Worm (Caenorhabditis elegans) whole organism, L1 larva: ENCODE results near the gene madf-3.

Experiments used
- alr-1 ChIP-seq: fragments of 200-800 bp; sonication (Bioruptor generic); optimal IDR thresholded peaks from 2 replicates; lab custom pipeline; 2018; ENCODE audit warnings: borderline replicate concordance, mild to moderate bottlenecking, missing genetic modification characterization, missing compliant biosample characterization
- aly-2 ChIP-seq: fragments of 150-350 bp; optimal IDR thresholded peaks from 2 replicates; lab custom pipeline; 2014; ENCODE audit warnings: missing biosample characterization, missing genetic modification characterization
- efl-1 ChIP-seq, 4 experiments: fragments of 150-350 bp; optimal IDR thresholded peaks in 3 of 4; peaks in 1 of 4; 1 replicate in 1 of 4; 2 replicates in 3 of 4; lab custom pipeline; 2014; ENCODE audit warnings: missing biosample characterization in 2 of 4, missing genetic modification characterization in 2 of 4, missing genetic modification reagents in 2 of 4
- fkh-4 ChIP-seq: sonication (generic microtip); optimal IDR thresholded peaks from 2 replicates; lab custom pipeline; 2016; ENCODE audit warnings: missing compliant biosample characterization, missing genetic modification characterization, borderline replicate concordance
- hlh-4 ChIP-seq: sonication (generic microtip); optimal IDR thresholded peaks from 2 replicates; lab custom pipeline; 2016; ENCODE audit warnings: mild to moderate bottlenecking, missing genetic modification characterization, missing compliant biosample characterization
- lsy-2 ChIP-seq, 2 experiments: fragments of 150-350 bp; optimal IDR thresholded peaks; 2 replicates each; lab custom pipeline; 2014; ENCODE audit warnings: missing biosample characterization in 2 of 2, missing genetic modification characterization in 2 of 2
- nhr-90 ChIP-seq: sonication (generic microtip); optimal IDR thresholded peaks from 2 replicates; lab custom pipeline; 2016; ENCODE audit warnings: mild to moderate bottlenecking, missing genetic modification characterization, missing compliant biosample characterization; ENCODE audit not compliant: poor library complexity
- pag-3 ChIP-seq: sonication (generic microtip); optimal IDR thresholded peaks from 2 replicates; lab custom pipeline; 2017; ENCODE audit warnings: missing genetic modification characterization, mild to moderate bottlenecking, missing compliant biosample characterization, antibody characterized with exemption, borderline replicate concordance; ENCODE audit not compliant: insufficient read depth
- skn-1 ChIP-seq: fragments of 150-350 bp; optimal IDR thresholded peaks from 2 replicates; lab custom pipeline; 2014; ENCODE audit warnings: missing biosample characterization, missing genetic modification characterization
- sox-4 ChIP-seq: sonication (generic microtip); optimal IDR thresholded peaks from 2 replicates; lab custom pipeline; 2016; ENCODE audit warnings: missing genetic modification characterization, missing compliant biosample characterization
- unc-62 ChIP-seq: fragments of 150-350 bp; optimal IDR thresholded peaks from 2 replicates; lab custom pipeline; 2014; ENCODE audit warnings: missing biosample characterization, missing genetic modification reagents, missing genetic modification characterization
- zag-1 ChIP-seq: fragments of 150-350 bp; optimal IDR thresholded peaks from 2 replicates; lab custom pipeline; 2014; ENCODE audit warnings: missing biosample characterization, missing genetic modification characterization

DNA sequence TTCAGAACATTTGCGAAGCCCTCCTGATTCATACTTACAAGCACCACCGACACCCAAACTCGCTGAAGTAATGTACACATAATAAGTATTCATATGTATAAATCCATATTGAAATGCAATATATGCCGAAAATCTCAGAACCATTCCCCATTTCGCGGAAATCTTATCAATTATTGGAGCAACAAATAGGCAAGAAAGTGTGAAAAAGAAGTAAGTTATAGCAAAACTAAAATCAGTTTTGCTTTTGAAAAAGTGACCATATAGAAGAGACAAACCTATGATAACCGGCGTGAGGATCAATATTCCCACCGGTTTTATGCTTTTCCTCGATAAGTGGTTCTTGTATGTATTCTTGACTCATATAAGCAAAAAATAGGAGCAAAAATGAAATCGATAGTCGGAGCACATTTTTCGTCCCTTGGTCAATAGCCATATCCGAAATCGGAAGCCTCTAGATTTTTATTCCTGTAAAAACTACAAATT is 15.0 kb upstream of the madf-3 start, which contains the start of gene Y52E8A.6:
- TF ChIP-seq zag-1 (tag; lab: Kevin White, UChicago) = no peak
- no peak for TF ChIP-seq skn-1 (tag; lab: Kevin White, UChicago)
- no peak for TF ChIP-seq sox-4 (tag; lab: Kevin White, UChicago)
- TF ChIP-seq aly-2 (tag; lab: Kevin White, UChicago) = no peak
- TF ChIP-seq unc-62 (GFP tag; lab: Kevin White, UChicago) = no peak
- no peak for TF ChIP-seq lsy-2 (tag; optimal IDR thresholded peaks at IDR 0.05; lab: Kevin White, UChicago)
- no peak for TF ChIP-seq efl-1 (optimal IDR thresholded peaks at IDR 0.05; lab: Kevin White, UChicago)
- no peak for TF ChIP-seq efl-1 (GFP tag; optimal IDR thresholded peaks at IDR 0.05 in 1 of 2; lab: Kevin White, UChicago)
- TF ChIP-seq pag-3 (tag; lab: Kevin White, UChicago) = no peak
- TF ChIP-seq alr-1 (tag; lab: Kevin White, UChicago) = no peak
- TF ChIP-seq fkh-4 (tag; lab: Kevin White, UChicago) = no peak
- TF ChIP-seq nhr-90 (tag; lab: Kevin White, UChicago) = no peak
- TF ChIP-seq hlh-4 (tag; lab: Kevin White, UChicago) = no peak
